Fruit fly (Drosophila melanogaster) whole organism, adult: ENCODE measurements around the gene wcy.

Source experiments
- CG11617 ChIP-seq: fragments of 200-800 bp; sonication (Bioruptor generic); optimal IDR thresholded peaks from 2 replicates; lab custom pipeline; 2017; ENCODE audit warnings: mild to moderate bottlenecking, missing biosample characterization, missing genetic modification reagents, missing genetic modification characterization
- CG12768 ChIP-seq: fragments of 200-800 bp; sonication (Bioruptor generic); optimal IDR thresholded peaks from 2 replicates; lab custom pipeline; 2017; ENCODE audit warnings: missing biosample characterization, missing genetic modification characterization, mild to moderate bottlenecking, moderate library complexity, missing genetic modification reagents
- CG14711 ChIP-seq: fragments of 200-800 bp; sonication (Bioruptor generic); optimal IDR thresholded peaks from 2 replicates; lab custom pipeline; 2018; ENCODE audit warnings: missing biosample characterization, mild to moderate bottlenecking, missing genetic modification characterization, moderate library complexity
- CG1620 ChIP-seq: fragments of 200-800 bp; sonication (Bioruptor generic); optimal IDR thresholded peaks from 2 replicates; lab custom pipeline; 2016; ENCODE audit warnings: missing biosample characterization, missing genetic modification characterization
- CG33017 ChIP-seq: fragments of 200-800 bp; sonication (Bioruptor generic); optimal IDR thresholded peaks from 2 replicates; lab custom pipeline; 2018; ENCODE audit warnings: missing biosample characterization, mild to moderate bottlenecking, missing genetic modification characterization, moderate library complexity
- CG5204 ChIP-seq: fragments of 200-800 bp; sonication (Bioruptor generic); optimal IDR thresholded peaks from 2 replicates; lab custom pipeline; 2016; ENCODE audit warnings: missing biosample characterization, missing genetic modification characterization
- CG7045 ChIP-seq: fragments of 200-800 bp; sonication (Bioruptor generic); optimal IDR thresholded peaks from 2 replicates; lab custom pipeline; 2017; ENCODE audit warnings: missing biosample characterization, mild to moderate bottlenecking, missing genetic modification characterization
- CG7101 ChIP-seq: fragments of 200-800 bp; sonication (Bioruptor generic); optimal IDR thresholded peaks from 2 replicates; lab custom pipeline; 2018; ENCODE audit warnings: missing biosample characterization, mild to moderate bottlenecking, missing genetic modification characterization, moderate library complexity
- Clk ChIP-seq: fragments of 200-800 bp; sonication (Bioruptor generic); optimal IDR thresholded peaks from 2 replicates; lab custom pipeline; 2017; ENCODE audit warnings: missing biosample characterization, missing genetic modification characterization
- Crg-1 ChIP-seq: fragments of 200-800 bp; sonication (Bioruptor generic); optimal IDR thresholded peaks from 2 replicates; lab custom pipeline; 2016; ENCODE audit warnings: missing biosample characterization, missing genetic modification characterization
- Hr96 ChIP-seq: fragments of 200-800 bp; sonication (Bioruptor generic); optimal IDR thresholded peaks from 2 replicates; lab custom pipeline; 2016; ENCODE audit warnings: missing biosample characterization, missing genetic modification characterization
- Mnt ChIP-seq: fragments of 200-800 bp; sonication (Bioruptor generic); optimal IDR thresholded peaks from 2 replicates; lab custom pipeline; 2016; ENCODE audit warnings: missing biosample characterization, mild to moderate bottlenecking, missing genetic modification characterization
- bab1 ChIP-seq: fragments of 200-800 bp; sonication (Bioruptor generic); optimal IDR thresholded peaks from 3 replicates; lab custom pipeline; 2019; ENCODE audit warnings: missing biosample characterization, mild to moderate bottlenecking, missing genetic modification characterization, moderate library complexity
- cic ChIP-seq: fragments of 200-800 bp; sonication (Bioruptor generic); optimal IDR thresholded peaks from 2 replicates; lab custom pipeline; 2017; ENCODE audit warnings: missing biosample characterization, mild to moderate bottlenecking, missing genetic modification characterization, moderate library complexity
- cnc ChIP-seq, 2 experiments: fragments of >200 bp; optimal IDR thresholded peaks; 2 replicates each; lab custom pipeline; 2017
- kay ChIP-seq: fragments of 200-800 bp; sonication (Bioruptor generic); peaks from one replicate; lab custom pipeline; 2016; ENCODE audit warnings: missing biosample characterization, missing genetic modification characterization, borderline replicate concordance
- ovo ChIP-seq: fragments of 200-800 bp; sonication (Bioruptor generic); optimal IDR thresholded peaks from 2 replicates; lab custom pipeline; 2016; ENCODE audit warnings: missing biosample characterization, missing genetic modification characterization
- pad ChIP-seq: fragments of 200-800 bp; sonication (Bioruptor generic); optimal IDR thresholded peaks from 3 replicates; lab custom pipeline; 2017; ENCODE audit warnings: missing biosample characterization, missing genetic modification characterization, mild to moderate bottlenecking, moderate library complexity, missing genetic modification reagents
- tj ChIP-seq: fragments of 200-800 bp; sonication (Bioruptor generic); optimal IDR thresholded peaks from 3 replicates; lab custom pipeline; 2017; ENCODE audit warnings: missing biosample characterization, mild to moderate bottlenecking, missing genetic modification characterization, moderate library complexity
- toe ChIP-seq: fragments of 200-800 bp; sonication (Bioruptor generic); optimal IDR thresholded peaks from 2 replicates; lab custom pipeline; 2016; ENCODE audit warnings: missing biosample characterization, missing genetic modification characterization

Gene wcy

DNA sequence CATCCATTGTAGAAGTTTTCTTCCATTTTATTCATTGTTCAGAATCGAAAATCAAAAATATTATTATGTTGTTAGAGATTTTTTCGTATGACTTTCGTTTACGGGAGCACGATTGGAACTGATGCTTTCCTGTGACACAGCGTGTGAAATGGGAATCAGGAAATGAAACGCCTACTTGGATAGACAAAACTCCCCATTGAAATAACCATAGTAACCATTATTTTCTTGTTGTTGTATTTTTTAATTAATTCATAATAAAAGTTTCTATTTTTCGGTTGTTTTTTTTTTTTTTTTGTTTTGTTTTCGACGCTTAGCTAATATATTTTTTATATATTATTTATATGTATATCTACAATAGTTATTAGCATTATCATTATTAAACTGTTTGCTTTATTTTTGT lies 9.3 kb downstream of the wcy start, which contains the start of gene CG43077:
Gene CG43077, minus strand, starts transcription at position 101 of the 400 bp plus-strand sequence.
- TF ChIP-seq CG5204 (GFP tag; lab: Kevin White, UChicago) = no peak
- TF ChIP-seq ovo (GFP tag; lab: Kevin White, UChicago) = no peak
- no peak for TF ChIP-seq kay (GFP tag; lab: Kevin White, UChicago)
- TF ChIP-seq cic (GFP tag; lab: Kevin White, UChicago) = no peak
- no peak for TF ChIP-seq toe
- no peak for TF ChIP-seq pad (GFP tag; lab: Kevin White, UChicago)
- no peak for TF ChIP-seq CG1620 (GFP tag; lab: Kevin White, UChicago)
- no peak for TF ChIP-seq Crg-1

DNA sequence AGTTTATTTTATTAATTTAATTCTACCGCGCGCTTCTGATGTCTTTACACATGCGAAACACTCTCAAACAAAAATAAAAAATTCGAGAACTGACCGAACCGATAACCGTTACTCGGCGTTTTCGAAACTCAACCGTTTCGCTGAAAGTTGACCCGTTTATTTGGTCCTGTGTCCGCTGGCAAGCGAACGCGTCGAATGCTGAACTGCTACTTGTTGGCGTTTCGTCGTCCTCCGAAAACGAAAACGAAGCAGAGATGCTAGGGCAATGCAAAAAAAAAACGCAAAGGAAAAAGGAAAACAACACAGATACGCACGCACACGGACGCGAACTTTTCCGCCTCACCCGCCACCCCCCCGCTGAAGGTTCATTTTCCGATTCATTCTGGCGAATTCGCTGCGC lies 11.1 kb downstream of the wcy start, which contains the start of gene CG45002:
Gene CG45002, minus strand, starts transcription at position 101 of the 400 bp plus-strand sequence.
- TF ChIP-seq bab1 (GFP tag; lab: Kevin White, UChicago) = no peak
- TF ChIP-seq CG14711 (tag; lab: Kevin White, UChicago) = no peak
- no peak for TF ChIP-seq CG7045 (GFP tag; lab: Kevin White, UChicago)
- TF ChIP-seq CG7101 (tag; lab: Kevin White, UChicago) = no peak
- TF ChIP-seq CG12768 = no peak
- TF ChIP-seq cnc (optimal IDR thresholded peaks at IDR 0.05; lab: Kevin White, UChicago) = no peak
- TF ChIP-seq tj (GFP tag; lab: Kevin White, UChicago) = no peak

DNA sequence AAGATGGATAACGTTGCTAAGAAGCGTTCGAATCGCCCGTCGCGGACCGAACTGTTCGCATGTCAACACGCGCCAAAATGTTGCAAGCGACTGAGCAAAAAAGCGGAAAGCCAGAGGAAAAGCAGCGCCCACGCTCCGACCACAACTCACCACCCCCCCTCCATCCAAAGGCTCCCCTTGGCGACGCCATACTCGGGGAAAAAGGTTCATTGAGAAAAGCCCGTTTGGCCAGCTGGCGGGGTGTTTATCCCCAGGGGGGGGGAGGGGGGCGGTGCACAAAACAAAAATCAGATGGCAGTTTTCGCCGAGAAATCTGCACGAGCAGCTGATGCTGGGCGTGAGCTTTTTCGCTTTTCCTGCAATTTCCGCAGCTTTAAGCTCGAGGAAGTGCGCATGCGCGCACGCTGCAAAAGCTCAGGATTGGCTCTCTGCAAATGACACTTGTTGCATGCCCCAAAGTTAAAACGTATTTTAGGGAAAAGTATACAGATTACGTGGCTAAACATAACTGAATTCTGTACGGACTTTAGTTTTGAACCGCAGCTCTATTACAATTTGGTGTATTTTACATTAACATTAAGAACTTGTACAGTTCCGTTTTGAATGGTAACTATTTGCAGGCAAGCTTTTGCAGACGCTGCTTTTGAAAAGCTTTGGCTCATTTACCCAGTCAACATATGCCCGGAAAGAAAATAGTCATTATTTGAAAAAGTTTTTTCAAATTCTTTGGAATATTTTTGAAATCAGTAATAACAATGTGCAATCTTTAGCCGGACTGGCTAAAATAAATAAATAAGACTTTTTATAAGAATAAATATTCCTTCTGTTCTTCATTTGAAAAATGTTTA lies 29.7 kb downstream of the wcy start:
- no peak for TF ChIP-seq tj (GFP tag; lab: Kevin White, UChicago)
- TF ChIP-seq pad (GFP tag; lab: Kevin White, UChicago) = no peak
- no peak for TF ChIP-seq CG33017 (tag; lab: Kevin White, UChicago)
- no peak for TF ChIP-seq CG11617 (GFP tag; lab: Kevin White, UChicago)
- no peak for TF ChIP-seq CG7101 (tag; lab: Kevin White, UChicago)
- no peak for TF ChIP-seq toe
- no peak for TF ChIP-seq ovo (GFP tag; lab: Kevin White, UChicago)
- TF ChIP-seq Hr96 (GFP tag; lab: Kevin White, UChicago) = no peak
- no peak for TF ChIP-seq CG12768
- no peak for TF ChIP-seq Mnt (GFP tag; lab: Kevin White, UChicago)
- no peak for TF ChIP-seq CG5204 (GFP tag; lab: Kevin White, UChicago)
- TF ChIP-seq kay (GFP tag; lab: Kevin White, UChicago) = no peak
- no peak for TF ChIP-seq Crg-1
- no peak for TF ChIP-seq Clk (GFP tag; lab: Kevin White, UChicago)
- TF ChIP-seq CG1620 (GFP tag; lab: Kevin White, UChicago) = no peak
- TF ChIP-seq CG14711 (tag; lab: Kevin White, UChicago) = no peak
- TF ChIP-seq cic (GFP tag; lab: Kevin White, UChicago) = no peak
- TF ChIP-seq bab1 (GFP tag; lab: Kevin White, UChicago) = no peak
- no peak for TF ChIP-seq cnc (optimal IDR thresholded peaks at IDR 0.05; lab: Kevin White, UChicago)
- TF ChIP-seq CG7045 (GFP tag; lab: Kevin White, UChicago) = no peak

DNA sequence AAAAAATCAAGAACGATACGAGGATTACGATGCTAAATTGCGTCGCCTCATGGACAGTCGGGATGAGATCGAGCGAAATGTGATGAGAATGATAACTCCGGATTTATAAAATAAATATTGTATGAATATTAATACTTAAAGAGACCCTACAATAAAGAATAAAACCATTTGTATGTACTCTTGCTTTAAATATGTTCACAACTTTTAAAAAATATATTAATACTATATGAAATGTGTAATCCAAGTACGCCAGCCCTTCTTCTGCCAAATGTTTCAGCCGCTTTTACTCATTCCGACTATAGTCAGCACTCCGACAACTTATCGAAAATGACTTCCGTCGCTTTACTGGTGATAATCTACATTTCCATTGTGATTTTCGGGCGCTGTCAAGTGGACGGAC lies 54.5 kb downstream of the wcy start, which contains the start of gene CG43997:
Gene CG43997, plus strand, starts transcription at position 301 of the 400 bp plus-strand sequence.
- TF ChIP-seq CG11617 (GFP tag; lab: Kevin White, UChicago) (no peak), pad (GFP tag; lab: Kevin White, UChicago) (no peak), CG7101 (tag; lab: Kevin White, UChicago) (no peak), Hr96 (GFP tag; lab: Kevin White, UChicago) (no peak), kay (GFP tag; lab: Kevin White, UChicago) (no peak), Crg-1 (no peak), cnc (optimal IDR thresholded peaks at IDR 0.05; lab: Kevin White, UChicago) (no peak), CG12768 (no peak), CG5204 (GFP tag; lab: Kevin White, UChicago) (no peak), CG14711 (tag; lab: Kevin White, UChicago) (no peak), bab1 (GFP tag; lab: Kevin White, UChicago) (no peak), ovo (GFP tag; lab: Kevin White, UChicago) (no peak), toe (no peak), cic (GFP tag; lab: Kevin White, UChicago) (no peak), CG1620 (GFP tag; lab: Kevin White, UChicago) (no peak), Mnt (GFP tag; lab: Kevin White, UChicago) (no peak), CG33017 (tag; lab: Kevin White, UChicago) (no peak), CG7045 (GFP tag; lab: Kevin White, UChicago) (no peak), tj (GFP tag; lab: Kevin White, UChicago) (no peak)

DNA sequence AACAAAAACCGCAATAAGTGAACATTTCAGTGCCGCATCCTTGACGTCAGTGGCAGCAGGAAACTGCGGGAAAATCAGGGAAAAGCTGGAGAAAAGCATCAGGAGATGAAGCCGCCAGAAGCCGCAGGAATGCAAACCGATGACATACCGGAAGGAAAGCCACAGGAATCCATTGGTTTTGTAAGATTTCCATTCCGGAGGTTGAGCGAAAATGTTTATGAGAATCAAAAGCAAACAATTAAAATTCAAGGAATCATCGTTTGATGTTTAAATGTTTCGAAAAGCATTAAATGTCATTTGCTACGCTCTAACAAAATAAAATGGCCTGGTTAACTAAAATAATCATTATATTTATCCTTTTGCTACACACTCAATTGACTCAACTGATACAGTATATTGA lies 55.7 kb downstream of the wcy start, which contains the start of gene CG43996:
Gene CG43996, plus strand, starts transcription at position 301 of the 400 bp plus-strand sequence.
- TF ChIP-seq CG5204 (GFP tag; lab: Kevin White, UChicago) = no peak
- TF ChIP-seq CG1620 (GFP tag; lab: Kevin White, UChicago) = no peak
- no peak for TF ChIP-seq pad (GFP tag; lab: Kevin White, UChicago)
- TF ChIP-seq CG7045 (GFP tag; lab: Kevin White, UChicago) = no peak
- no peak for TF ChIP-seq CG14711 (tag; lab: Kevin White, UChicago)
- TF ChIP-seq toe = no peak
- TF ChIP-seq bab1 (GFP tag; lab: Kevin White, UChicago) = no peak
- TF ChIP-seq cnc (optimal IDR thresholded peaks at IDR 0.05; lab: Kevin White, UChicago) = no peak
- TF ChIP-seq Mnt (GFP tag; lab: Kevin White, UChicago) = no peak
- TF ChIP-seq ovo (GFP tag; lab: Kevin White, UChicago) = no peak
